Fruit fly (Drosophila melanogaster) Kc167 (cell line): ENCODE data around the gene CG18473.

Source experiments
- Myc ChIP-seq: fragments of >200 bp; optimal IDR thresholded peaks from 2 replicates; lab custom pipeline; 2017; ENCODE audit warnings: missing external identifiers
- Sin3A ChIP-seq: fragments of >200 bp; optimal IDR thresholded peaks from 2 replicates; lab custom pipeline; 2018; ENCODE audit warnings: missing external identifiers
- h ChIP-seq: fragments of >200 bp; optimal IDR thresholded peaks from 3 replicates; lab custom pipeline; 2018; ENCODE audit warnings: missing external identifiers
- insv ChIP-seq: fragments of >200 bp; optimal IDR thresholded peaks from 3 replicates; lab custom pipeline; 2018; ENCODE audit warnings: missing external identifiers
- psq ChIP-seq: fragments of >200 bp; optimal IDR thresholded peaks from 2 replicates; lab custom pipeline; 2017; ENCODE audit warnings: missing external identifiers

DNA sequence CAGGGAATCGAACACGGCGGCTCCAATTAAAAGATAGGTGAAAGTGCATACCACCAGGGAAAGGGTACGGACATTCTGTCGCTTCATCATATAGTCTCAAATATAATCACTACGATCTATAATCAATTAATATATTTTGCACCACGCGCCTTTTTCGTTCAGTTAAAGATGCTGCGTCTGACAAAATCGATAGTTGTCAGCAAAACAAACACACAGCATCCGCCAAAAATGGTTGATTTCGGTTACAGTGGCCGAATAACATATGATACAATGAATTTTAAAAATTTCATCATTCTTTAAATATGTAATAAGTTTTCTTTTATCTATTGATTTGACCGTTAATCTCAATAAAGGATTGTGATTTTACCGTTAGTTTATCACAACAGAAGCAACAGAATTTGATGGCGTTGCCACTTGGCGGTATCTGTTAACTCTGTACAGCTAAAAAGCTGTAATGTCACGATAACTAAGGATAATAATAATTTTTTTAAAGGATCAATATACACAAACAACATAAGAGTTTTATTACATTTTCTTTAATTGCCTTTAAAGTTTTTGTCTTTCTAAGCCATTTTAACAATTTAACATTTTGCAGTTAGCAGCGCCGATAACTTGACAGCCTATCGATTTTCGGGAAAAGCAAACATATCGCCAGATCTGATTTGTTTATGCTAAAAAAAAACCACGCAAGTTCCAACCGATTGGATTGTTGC is 49.0 kb downstream of the CG18473 start, which contains the start of the genes Task7 and alpha-Man-IIa:
- TF ChIP-seq Sin3A (lab: Kevin White, UChicago): no peak
- TF ChIP-seq psq: no peak
- no peak for TF ChIP-seq Myc (lab: Kevin White, UChicago)
- no peak for TF ChIP-seq h (lab: Kevin White, UChicago)
- no peak for TF ChIP-seq insv (lab: Kevin White, UChicago)
